Worm (Caenorhabditis elegans) whole organism, L3 larva: ENCODE results near the gene ints-7.

ENCODE experiments used
- egl-27 ChIP-seq: sonication (generic microtip); optimal IDR thresholded peaks from 4 replicates; lab custom pipeline; 2017; ENCODE audit warnings: missing biosample characterization, missing genetic modification reagents, missing genetic modification characterization
- fos-1 ChIP-seq: fragments of 150-350 bp; optimal IDR thresholded peaks from 2 replicates; lab custom pipeline; 2014; ENCODE audit warnings: missing biosample characterization, missing genetic modification characterization
- mdl-1 ChIP-seq: fragments of 150-350 bp; optimal IDR thresholded peaks from 2 replicates; lab custom pipeline; 2014; ENCODE audit warnings: missing biosample characterization, missing genetic modification characterization
- nfya-1 ChIP-seq: sonication (generic microtip); optimal IDR thresholded peaks from 2 replicates; lab custom pipeline; 2017; ENCODE audit warnings: missing genetic modification characterization, mild to moderate bottlenecking, missing compliant biosample characterization, antibody characterized with exemption, moderate library complexity; ENCODE audit not compliant: insufficient read depth
- nhr-237 ChIP-seq: fragments of 150-350 bp; optimal IDR thresholded peaks from 2 replicates; lab custom pipeline; 2014; ENCODE audit warnings: missing biosample characterization, missing genetic modification characterization
- nhr-43 ChIP-seq: sonication (generic microtip); optimal IDR thresholded peaks from 2 replicates; lab custom pipeline; 2016; ENCODE audit warnings: mild to moderate bottlenecking, missing genetic modification characterization, missing compliant biosample characterization; ENCODE audit not compliant: poor library complexity, severe bottlenecking
- nhr-76 ChIP-seq: fragments of 150-350 bp; sonication (generic microtip); optimal IDR thresholded peaks from 5 replicates; lab custom pipeline; 2014; ENCODE audit warnings: missing biosample characterization, missing genetic modification characterization
- pha-4 ChIP-seq: fragments of 150-350 bp; optimal IDR thresholded peaks from 2 replicates; lab custom pipeline; 2014; ENCODE audit warnings: missing biosample characterization, missing genetic modification reagents, missing genetic modification characterization
- unc-39 ChIP-seq: sonication (generic microtip); optimal IDR thresholded peaks from 4 replicates; lab custom pipeline; 2017; ENCODE audit warnings: missing biosample characterization, missing genetic modification characterization
- unc-62 ChIP-seq: fragments of 150-350 bp; sonication (generic microtip); optimal IDR thresholded peaks from 4 replicates; lab custom pipeline; 2014; ENCODE audit warnings: missing biosample characterization, missing genetic modification reagents, missing genetic modification characterization
- zag-1 ChIP-seq: fragments of 150-350 bp; optimal IDR thresholded peaks from 2 replicates; lab custom pipeline; 2014; ENCODE audit warnings: missing biosample characterization, missing genetic modification characterization
- ztf-4 ChIP-seq: fragments of 150-350 bp; optimal IDR thresholded peaks from 2 replicates; lab custom pipeline; 2014; ENCODE audit warnings: missing biosample characterization, missing genetic modification characterization

ce11 chrII:11627904-11628303 lies 45.3 kb downstream of the ints-7 start:
- TF ChIP-seq nhr-237 (tag; lab: Kevin White, UChicago), result no peak
- TF ChIP-seq nhr-76 (tag; lab: Kevin White, UChicago), result no peak
- TF ChIP-seq pha-4, result no peak
- no peak for TF ChIP-seq egl-27
- no peak for TF ChIP-seq unc-39 (tag; lab: Kevin White, UChicago)
- no peak for TF ChIP-seq unc-62 (GFP tag; lab: Kevin White, UChicago)
- TF ChIP-seq nfya-1, result no peak
- no peak for TF ChIP-seq zag-1 (tag; lab: Kevin White, UChicago)
- TF ChIP-seq fos-1 (tag; lab: Kevin White, UChicago), result no peak
- TF ChIP-seq ztf-4, result no peak
- no peak for TF ChIP-seq nhr-43 (tag; lab: Kevin White, UChicago)
- no peak for TF ChIP-seq mdl-1 (tag; lab: Kevin White, UChicago)
